Worm (Caenorhabditis elegans) whole organism, early embryonic: Measurements from ENCODE around the gene lurp-2.

ENCODE experiments used
- aly-1 ChIP-seq: sonication (generic microtip); optimal IDR thresholded peaks from 2 replicates; lab custom pipeline; 2016; ENCODE audit warnings: missing genetic modification characterization, missing compliant biosample characterization
- ama-1 ChIP-seq: fragments of 150-350 bp; optimal IDR thresholded peaks from 2 replicates; lab custom pipeline; 2014
- hmbx-1 ChIP-seq: sonication (generic microtip); optimal IDR thresholded peaks from 2 replicates; lab custom pipeline; 2016; ENCODE audit warnings: mild to moderate bottlenecking, missing genetic modification characterization, missing compliant biosample characterization
- pes-1 ChIP-seq: fragments of 200-800 bp; sonication (Bioruptor generic); IDR thresholded peaks from 2 replicates; pipeline ENCODE4 v1.3.6; 2022; ENCODE audit warnings: missing genetic modification reagents, missing genetic modification characterization, missing compliant biosample characterization
- sea-1 ChIP-seq: fragments of 200-800 bp; sonication (Bioruptor generic); conservative IDR thresholded peaks from 2 replicates; pipeline ENCODE4 v1.3.6; 2022; ENCODE audit warnings: missing genetic modification characterization, missing compliant biosample characterization

DNA sequence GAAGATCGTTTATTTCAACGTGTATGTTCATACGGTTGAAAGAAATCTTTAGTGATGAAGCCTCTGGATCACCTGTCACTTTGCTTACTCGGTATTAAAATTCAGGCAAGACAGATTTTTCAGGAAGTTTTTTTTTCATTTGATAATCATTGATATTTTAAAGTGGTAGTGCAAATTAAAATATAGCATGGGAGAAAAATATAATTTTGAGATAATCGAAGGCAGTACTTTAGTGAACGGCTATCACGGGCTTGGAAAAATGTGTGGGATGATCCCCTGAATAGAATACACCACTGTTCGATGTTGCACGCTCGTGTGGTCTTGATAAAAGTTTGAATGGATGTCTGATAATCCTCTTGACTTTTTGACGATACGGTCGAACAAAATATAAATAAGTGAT lies 26.1 kb upstream of the lurp-2 start:
- TF ChIP-seq ama-1 (lab: Kevin White, UChicago), result no peak
- no peak for TF ChIP-seq hmbx-1 (tag; lab: Kevin White, UChicago)
- TF ChIP-seq pes-1, result no peak
- no peak for TF ChIP-seq sea-1 (GFP tag; lab: Robert Waterston, UW)
- TF ChIP-seq aly-1, result no peak
